Worm (Caenorhabditis elegans) whole organism, L1 larva: Measurements from ENCODE around the gene F12A10.6.

ENCODE experiments used
- C04F5.9 ChIP-seq: sonication (generic microtip); optimal IDR thresholded peaks from 2 replicates; lab custom pipeline; 2016; ENCODE audit warnings: missing genetic modification characterization, missing compliant biosample characterization
- C34B4.2 ChIP-seq: sonication (generic microtip); optimal IDR thresholded peaks from 2 replicates; lab custom pipeline; 2017; ENCODE audit warnings: mild to moderate bottlenecking, missing genetic modification characterization, missing compliant biosample characterization
- ama-1 ChIP-seq: fragments of 150-350 bp; optimal IDR thresholded peaks from 2 replicates; lab custom pipeline; 2014
- blmp-1 ChIP-seq: fragments of 150-350 bp; optimal IDR thresholded peaks from 2 replicates; lab custom pipeline; 2014; ENCODE audit warnings: missing biosample characterization, missing genetic modification characterization
- ceh-63 ChIP-seq: fragments of 200-800 bp; sonication (Bioruptor generic); optimal IDR thresholded peaks from 2 replicates; lab custom pipeline; 2018; ENCODE audit warnings: mild to moderate bottlenecking, missing genetic modification characterization, missing compliant biosample characterization
- ceh-82 ChIP-seq, 3 experiments: fragments of 150-350 bp in 1 of 3; sonication (generic microtip) in 2 of 3; optimal IDR thresholded peaks; 2 replicates each; lab custom pipeline; 2014 to 2017; ENCODE audit warnings: missing biosample characterization in 3 of 3, missing genetic modification characterization in 3 of 3
- ceh-88 ChIP-seq: fragments of 200-800 bp; sonication (Bioruptor generic); IDR thresholded peaks from 2 replicates; pipeline ENCODE4 v1.3.6; 2022; ENCODE audit warnings: missing genetic modification characterization, missing compliant biosample characterization
- ceh-90 ChIP-seq: sonication (generic microtip); optimal IDR thresholded peaks from 2 replicates; lab custom pipeline; 2016; ENCODE audit warnings: missing genetic modification characterization, missing compliant biosample characterization
- ces-1 ChIP-seq: fragments of 150-350 bp; optimal IDR thresholded peaks from 2 replicates; lab custom pipeline; 2014; ENCODE audit warnings: missing biosample characterization, missing genetic modification reagents, missing genetic modification characterization
- dpl-1 ChIP-seq, 3 experiments: fragments of 150-350 bp in 2 of 3; sonication (generic microtip) in 1 of 3; optimal IDR thresholded peaks; 2 replicates each; lab custom pipeline; 2014 to 2017; ENCODE audit warnings: missing biosample characterization in 3 of 3, missing genetic modification characterization in 3 of 3, missing genetic modification reagents in 3 of 3
- dsc-1 ChIP-seq: sonication (generic microtip); optimal IDR thresholded peaks from 2 replicates; lab custom pipeline; 2016; ENCODE audit warnings: mild to moderate bottlenecking, missing genetic modification characterization, missing compliant biosample characterization
- efl-1 ChIP-seq, 4 experiments: fragments of 150-350 bp; optimal IDR thresholded peaks in 3 of 4; peaks in 1 of 4; 1 replicate in 1 of 4; 2 replicates in 3 of 4; lab custom pipeline; 2014; ENCODE audit warnings: missing biosample characterization in 2 of 4, missing genetic modification characterization in 2 of 4, missing genetic modification reagents in 2 of 4
- efl-3 ChIP-seq: fragments of 200-800 bp; sonication (Bioruptor generic); optimal IDR thresholded peaks from 2 replicates; lab custom pipeline; 2018; ENCODE audit warnings: mild to moderate bottlenecking, missing genetic modification characterization, missing compliant biosample characterization
- egl-27 ChIP-seq, 2 experiments: fragments of 150-350 bp in 1 of 2; sonication (generic microtip); optimal IDR thresholded peaks; 3 replicates each; lab custom pipeline; 2017 to 2018; ENCODE audit warnings: missing biosample characterization in 2 of 2, missing genetic modification characterization in 2 of 2, missing genetic modification reagents in 2 of 2
- elt-3 ChIP-seq, 6 experiments: fragments of 150-350 bp in 1 of 6; sonication (generic microtip); optimal IDR thresholded peaks; 2 replicates each; lab custom pipeline; 2017 to 2018; ENCODE audit warnings: missing biosample characterization in 6 of 6, missing genetic modification characterization in 6 of 6, inconsistent platforms in 1 of 6
- ets-5 ChIP-seq: fragments of 200-800 bp; sonication (Bioruptor generic); IDR thresholded peaks from 2 replicates; pipeline ENCODE4 v1.3.6; 2022; ENCODE audit warnings: missing genetic modification characterization, missing compliant biosample characterization
- fkh-10 ChIP-seq: sonication (generic microtip); optimal IDR thresholded peaks from 2 replicates; lab custom pipeline; 2017; ENCODE audit warnings: missing biosample characterization, missing genetic modification reagents, missing genetic modification characterization
- fos-1 ChIP-seq: fragments of 150-350 bp; optimal IDR thresholded peaks from 2 replicates; lab custom pipeline; 2014; ENCODE audit warnings: missing biosample characterization, missing genetic modification characterization
- grh-1 ChIP-seq: fragments of 200-800 bp; sonication (Bioruptor generic); IDR thresholded peaks from 2 replicates; pipeline ENCODE4 v1.3.6; 2022; ENCODE audit warnings: missing genetic modification reagents, missing genetic modification characterization, missing compliant biosample characterization
- hlh-17 ChIP-seq: fragments of 200-800 bp; sonication (Bioruptor generic); optimal IDR thresholded peaks from 2 replicates; lab custom pipeline; 2018; ENCODE audit warnings: missing genetic modification characterization, mild to moderate bottlenecking, missing compliant biosample characterization, moderate library complexity, borderline replicate concordance
- isw-1 ChIP-seq: fragments of 200-800 bp; sonication (Bioruptor generic); IDR thresholded peaks from 2 replicates; pipeline ENCODE4 v1.3.6; 2022; ENCODE audit warnings: missing genetic modification characterization, missing compliant biosample characterization
- jun-1 ChIP-seq: fragments of 150-350 bp; optimal IDR thresholded peaks from 2 replicates; lab custom pipeline; 2014; ENCODE audit warnings: missing biosample characterization, missing genetic modification reagents, missing genetic modification characterization
- lin-15B ChIP-seq: fragments of 150-350 bp; sonication (generic microtip); optimal IDR thresholded peaks from 3 replicates; lab custom pipeline; 2014; ENCODE audit warnings: missing biosample characterization, missing genetic modification characterization
- lin-35 ChIP-seq, 2 experiments: fragments of 150-350 bp; optimal IDR thresholded peaks; 2 replicates each; lab custom pipeline; 2014; ENCODE audit warnings: missing biosample characterization in 2 of 2, missing genetic modification characterization in 2 of 2, missing genetic modification reagents in 2 of 2
- lin-39 ChIP-seq: fragments of 150-350 bp; optimal IDR thresholded peaks from 2 replicates; lab custom pipeline; 2014; ENCODE audit warnings: missing biosample characterization, missing genetic modification reagents, missing genetic modification characterization
- lsy-2 ChIP-seq, 2 experiments: fragments of 150-350 bp; optimal IDR thresholded peaks; 2 replicates each; lab custom pipeline; 2014; ENCODE audit warnings: missing biosample characterization in 2 of 2, missing genetic modification characterization in 2 of 2
- mep-1 ChIP-seq: fragments of 150-350 bp; optimal IDR thresholded peaks from 2 replicates; lab custom pipeline; 2014; ENCODE audit warnings: missing biosample characterization, missing genetic modification characterization
- nhr-11 ChIP-seq: fragments of 150-350 bp; optimal IDR thresholded peaks from 2 replicates; lab custom pipeline; 2014; ENCODE audit warnings: missing biosample characterization, missing genetic modification characterization
- nhr-12 ChIP-seq: sonication (generic microtip); optimal IDR thresholded peaks from 2 replicates; lab custom pipeline; 2017; ENCODE audit warnings: missing biosample characterization, missing genetic modification characterization
- nhr-20 ChIP-seq: sonication (generic microtip); optimal IDR thresholded peaks from 2 replicates; lab custom pipeline; 2016; ENCODE audit warnings: mild to moderate bottlenecking, missing genetic modification characterization, missing compliant biosample characterization
- nhr-237 ChIP-seq: fragments of 150-350 bp; optimal IDR thresholded peaks from 2 replicates; lab custom pipeline; 2014; ENCODE audit warnings: missing biosample characterization, missing genetic modification characterization
- nhr-28 ChIP-seq: fragments of 150-350 bp; optimal IDR thresholded peaks from 2 replicates; lab custom pipeline; 2014; ENCODE audit warnings: missing biosample characterization, missing genetic modification characterization
- nhr-47 ChIP-seq: sonication (generic microtip); optimal IDR thresholded peaks from 2 replicates; lab custom pipeline; 2016; ENCODE audit warnings: mild to moderate bottlenecking, missing genetic modification characterization, moderate library complexity, missing compliant biosample characterization
- nhr-71 ChIP-seq: sonication (generic microtip); optimal IDR thresholded peaks from 2 replicates; lab custom pipeline; 2016; ENCODE audit warnings: mild to moderate bottlenecking, missing genetic modification characterization, moderate library complexity, missing compliant biosample characterization
- nhr-76 ChIP-seq: sonication (generic microtip); optimal IDR thresholded peaks from 2 replicates; lab custom pipeline; 2017; ENCODE audit warnings: missing biosample characterization, missing genetic modification characterization
- nhr-77 ChIP-seq: fragments of 150-350 bp; optimal IDR thresholded peaks from 2 replicates; lab custom pipeline; 2014; ENCODE audit warnings: missing biosample characterization, missing genetic modification characterization
- nhr-84 ChIP-seq: sonication (generic microtip); optimal IDR thresholded peaks from 2 replicates; lab custom pipeline; 2017; ENCODE audit warnings: missing biosample characterization, missing genetic modification characterization
- pax-3 ChIP-seq: fragments of 200-800 bp; sonication (Bioruptor generic); optimal IDR thresholded peaks from 2 replicates; lab custom pipeline; 2018; ENCODE audit warnings: mild to moderate bottlenecking, missing genetic modification characterization, moderate library complexity, missing compliant biosample characterization
- rnt-1 ChIP-seq: sonication (generic microtip); optimal IDR thresholded peaks from 2 replicates; lab custom pipeline; 2016; ENCODE audit warnings: mild to moderate bottlenecking, missing genetic modification characterization, moderate library complexity, missing compliant biosample characterization
- snpc-4 ChIP-seq: fragments of 150-350 bp; optimal IDR thresholded peaks from 2 replicates; lab custom pipeline; 2014; ENCODE audit warnings: missing biosample characterization, missing genetic modification characterization
- snu-23 ChIP-seq: sonication (generic microtip); optimal IDR thresholded peaks from 2 replicates; lab custom pipeline; 2016; ENCODE audit warnings: missing genetic modification characterization, missing compliant biosample characterization
- sptf-1 ChIP-seq: fragments of 150-350 bp; optimal IDR thresholded peaks from 2 replicates; lab custom pipeline; 2014; ENCODE audit warnings: missing biosample characterization, missing genetic modification characterization
- sup-37 ChIP-seq: fragments of 200-800 bp; sonication (Bioruptor generic); optimal IDR thresholded peaks from 2 replicates; lab custom pipeline; 2018; ENCODE audit warnings: mild to moderate bottlenecking, missing genetic modification characterization, missing compliant biosample characterization
- unc-30 ChIP-seq: sonication (generic microtip); optimal IDR thresholded peaks from 2 replicates; lab custom pipeline; 2017; ENCODE audit warnings: missing biosample characterization, missing genetic modification characterization
- unc-62 ChIP-seq: fragments of 150-350 bp; optimal IDR thresholded peaks from 2 replicates; lab custom pipeline; 2014; ENCODE audit warnings: missing biosample characterization, missing genetic modification reagents, missing genetic modification characterization
- unc-86 ChIP-seq: sonication (generic microtip); optimal IDR thresholded peaks from 2 replicates; lab custom pipeline; 2016; ENCODE audit warnings: missing genetic modification characterization, missing compliant biosample characterization
- unc-98 ChIP-seq: fragments of 200-800 bp; sonication (Bioruptor generic); IDR thresholded peaks from 2 replicates; pipeline ENCODE4 v1.3.6; 2022; ENCODE audit warnings: missing genetic modification characterization, missing compliant biosample characterization
- zip-4 ChIP-seq: fragments of 200-800 bp; sonication (Bioruptor generic); optimal IDR thresholded peaks from 2 replicates; lab custom pipeline; 2018; ENCODE audit warnings: mild to moderate bottlenecking, missing genetic modification characterization, moderate library complexity, missing compliant biosample characterization

F12A10.6 gene

DNA sequence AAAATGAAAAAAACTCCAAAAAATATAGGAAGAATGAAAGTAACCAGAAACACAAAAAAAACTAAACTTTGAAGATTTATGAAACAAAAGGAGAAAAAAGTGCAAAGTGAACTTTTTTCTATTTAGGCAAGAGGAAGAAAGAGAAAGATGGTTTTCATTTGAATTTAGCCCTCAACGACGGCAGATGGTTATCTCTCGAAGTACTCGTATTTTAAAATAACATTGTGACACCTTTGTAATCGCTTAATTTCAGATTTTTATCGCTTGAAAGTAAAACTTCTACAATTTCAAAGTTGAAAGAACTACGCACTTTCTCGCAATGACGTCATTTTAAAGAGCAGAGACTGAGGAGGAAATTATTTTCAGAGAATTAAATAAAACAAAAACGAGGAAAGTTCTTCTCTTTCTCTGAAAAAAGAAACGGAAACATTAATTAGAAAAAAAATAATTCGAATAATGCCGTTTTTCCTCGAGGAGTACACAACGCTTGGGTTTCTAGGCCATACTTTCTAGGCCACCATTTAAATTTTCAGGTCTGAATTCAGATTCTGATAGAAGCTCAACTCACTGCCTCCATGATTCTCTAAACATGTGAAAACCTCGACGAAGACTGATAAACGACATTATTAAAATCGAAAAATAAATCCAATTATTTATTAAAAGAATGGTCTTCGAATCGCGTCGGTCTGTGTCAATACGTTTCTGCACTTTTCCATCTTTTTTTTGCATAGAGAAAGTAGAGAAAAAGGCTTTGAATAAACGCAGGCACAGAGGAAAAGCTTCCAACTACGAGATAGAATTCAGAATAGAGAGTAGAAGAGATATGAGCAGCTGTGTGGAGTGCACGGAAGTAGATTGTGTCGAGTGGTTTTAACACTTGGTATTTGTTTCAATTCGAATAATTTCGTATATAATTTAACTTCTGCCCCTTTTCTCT, 17.4 kb upstream of the F12A10.6 start (continued):
- TF ChIP-seq ceh-82 (tag; optimal IDR thresholded peaks at IDR 0.05; lab: Kevin White, UChicago) (peak in 1 of 3 experiments; percentile 5), ceh-88 (GFP tag; lab: Robert Waterston, UW) (peak; percentile 37; the same call in 1 of the 2 replicates), nhr-28 (tag; lab: Kevin White, UChicago) (no peak), fos-1 (tag; lab: Kevin White, UChicago) (no peak), mep-1 (tag; lab: Kevin White, UChicago) (peak; percentile 15), snu-23 (peak; percentile 17), rnt-1 (peak; percentile 59), ets-5 (GFP tag; lab: Robert Waterston, UW) (no peak), nhr-20 (tag; lab: Kevin White, UChicago) (no peak), snpc-4 (tag; lab: Kevin White, UChicago) (no peak), nhr-47 (tag; lab: Kevin White, UChicago) (peak; percentile 59), jun-1 (no peak), dsc-1 (peak; percentile 55), isw-1 (GFP tag; lab: Robert Waterston, UW) (peak; percentile 8; the same call in 1 of the 2 replicates), ceh-63 (GFP tag; lab: Kevin White, UChicago) (no peak), sptf-1 (no peak), nhr-12 (tag; lab: Kevin White, UChicago) (no peak), lin-39 (tag; lab: Kevin White, UChicago) (no peak), sup-37 (GFP tag; lab: Kevin White, UChicago) (no peak), egl-27 (tag; optimal IDR thresholded peaks at IDR 0.05; lab: Kevin White, UChicago) (no peak), ces-1 (no peak), hlh-17 (GFP tag; lab: Kevin White, UChicago) (no peak), nhr-237 (tag; lab: Kevin White, UChicago) (no peak), nhr-84 (tag; lab: Kevin White, UChicago) (no peak), ceh-90 (tag; lab: Kevin White, UChicago) (peak; percentile 82), unc-30 (tag; lab: Kevin White, UChicago) (no peak), C04F5.9 (tag; lab: Kevin White, UChicago) (peak; percentile 40), grh-1 (GFP tag; lab: Robert Waterston, UW) (no peak), zip-4 (GFP tag; lab: Kevin White, UChicago) (no peak), C34B4.2 (tag; lab: Kevin White, UChicago) (no peak), lsy-2 (tag; optimal IDR thresholded peaks at IDR 0.05; lab: Kevin White, UChicago) (peak in 1 of 2 experiments; percentile 48)

DNA sequence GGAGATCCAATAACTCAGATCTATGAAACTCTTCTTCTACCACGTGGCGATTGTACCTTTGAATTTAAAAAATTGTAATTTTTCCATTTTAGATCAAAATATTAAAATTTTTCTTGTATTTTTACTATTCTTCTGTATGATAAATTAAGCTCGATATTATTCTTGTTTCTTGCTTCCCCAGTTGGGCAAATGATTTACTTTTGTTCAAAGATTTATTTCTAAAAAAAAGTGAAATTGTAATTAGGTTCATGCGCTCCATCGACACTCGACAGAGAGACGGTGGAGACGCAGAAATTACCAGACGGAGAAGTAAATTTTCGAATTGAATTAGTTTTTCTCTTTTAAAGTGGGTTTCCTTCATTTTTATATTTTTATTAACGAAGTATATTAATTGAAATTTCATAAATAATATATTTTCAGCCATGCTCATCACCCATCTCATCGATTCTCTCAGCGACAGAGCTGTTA, 11.5 kb upstream of the F12A10.6 start, which contains the start of gene npp-24:
npp-24 (plus strand) TSS at position 51 of the 468 bp plus-strand sequence.
- no peak for TF ChIP-seq ceh-88 (GFP tag; lab: Robert Waterston, UW)
- TF ChIP-seq fkh-10 = no peak
- TF ChIP-seq nhr-77 (tag; lab: Kevin White, UChicago) = no peak
- peak; percentile 95 for TF ChIP-seq blmp-1 (tag; lab: Kevin White, UChicago)
- peak in 1 of 2 experiments; percentile 24 for TF ChIP-seq lin-35 (GFP tag; optimal IDR thresholded peaks at IDR 0.05; lab: Kevin White, UChicago)
- TF ChIP-seq ces-1 = no peak
- TF ChIP-seq ceh-82 (tag; optimal IDR thresholded peaks at IDR 0.05; lab: Kevin White, UChicago) = no peak
- TF ChIP-seq ama-1 (lab: Kevin White, UChicago) = no peak
- TF ChIP-seq nhr-76 (tag; lab: Kevin White, UChicago) = no peak
- TF ChIP-seq efl-3 (GFP tag; lab: Kevin White, UChicago) = no peak
- TF ChIP-seq lsy-2 (tag; optimal IDR thresholded peaks at IDR 0.05; lab: Kevin White, UChicago) = peak in 1 of 2 experiments; percentile 33
- TF ChIP-seq efl-1 (optimal IDR thresholded peaks at IDR 0.05; lab: Kevin White, UChicago) = peak; percentile 20 to 23
- peak in 1 of 2 experiments; percentile 17 for TF ChIP-seq efl-1 (GFP tag; optimal IDR thresholded peaks at IDR 0.05 in 1 of 2; lab: Kevin White, UChicago)
- TF ChIP-seq unc-86 (tag; lab: Kevin White, UChicago) = no peak
- TF ChIP-seq lin-15B = peak; percentile 28
- no peak for TF ChIP-seq C34B4.2 (tag; lab: Kevin White, UChicago)
- TF ChIP-seq nhr-71 (tag; lab: Kevin White, UChicago) = no peak
- TF ChIP-seq nhr-237 (tag; lab: Kevin White, UChicago) = no peak
- TF ChIP-seq pax-3 (tag; lab: Kevin White, UChicago) = no peak
- TF ChIP-seq dpl-1 (GFP tag; optimal IDR thresholded peaks at IDR 0.05; lab: Kevin White, UChicago) = peak in 1 of 3 experiments; percentile 45
- no peak for TF ChIP-seq C04F5.9 (tag; lab: Kevin White, UChicago)
- no peak for TF ChIP-seq unc-98 (GFP tag; lab: Robert Waterston, UW)
- TF ChIP-seq nhr-11 = no peak
- no peak for TF ChIP-seq unc-62 (GFP tag; lab: Kevin White, UChicago)
- TF ChIP-seq elt-3 (tag; optimal IDR thresholded peaks at IDR 0.05; lab: Kevin White, UChicago) = no peak
- no peak for TF ChIP-seq mep-1 (tag; lab: Kevin White, UChicago)
